Worm (Caenorhabditis elegans): Measurements from ENCODE around the gene F37A4.2.

F37A4.2 gene

DNA sequence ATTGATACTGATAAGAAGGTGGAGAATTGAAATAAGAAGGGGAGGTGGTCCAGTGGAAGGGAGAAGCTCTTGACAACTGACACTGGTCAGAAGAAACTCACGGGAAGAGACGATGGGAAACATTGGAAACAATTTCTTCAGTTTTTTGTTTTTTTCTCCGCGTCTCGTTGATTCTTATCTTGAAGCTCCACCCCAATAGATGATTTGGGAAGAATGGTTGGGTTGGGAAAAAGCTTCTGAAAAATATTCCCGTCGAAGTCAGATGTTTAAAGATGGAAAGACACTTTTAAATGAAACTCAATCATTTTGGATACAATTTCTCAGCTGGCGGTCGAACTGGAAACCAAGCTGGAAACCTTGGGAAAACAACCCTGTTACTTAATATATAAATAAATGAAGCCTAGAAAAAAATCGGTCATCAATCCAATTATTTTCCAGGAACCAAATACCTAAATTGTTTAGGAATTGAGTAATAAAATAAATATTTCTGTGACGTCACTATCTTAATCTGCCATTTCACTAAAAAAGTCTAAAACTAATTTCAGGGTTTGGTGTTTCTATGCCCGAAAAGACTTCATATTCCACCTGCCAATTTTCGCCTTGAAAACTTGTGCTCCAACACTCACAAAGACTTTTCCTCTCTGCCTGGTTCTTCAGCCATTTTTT, 8.1 kb downstream of the F37A4.2 start, which contains the start of the genes Y102E9.5 and odr-4 (continued):
- TF ChIP-seq pqm-1 (tag; optimal IDR thresholded peaks at IDR 0.05) = no peak

ce11 chrIII:6731285-6731684, 9.0 kb downstream of the F37A4.2 start:
- TF ChIP-seq dpl-1 (GFP tag; optimal IDR thresholded peaks at IDR 0.05) (peak in 2 of 3 experiments; percentile 22 to 43), lin-35 (GFP tag; optimal IDR thresholded peaks at IDR 0.05) (peak in 1 of 2 experiments; percentile 51), efl-1 (optimal IDR thresholded peaks at IDR 0.05) (peak in 1 of 2 experiments; percentile 41), efl-1 (GFP tag; optimal IDR thresholded peaks at IDR 0.05 in 1 of 2) (peak; percentile 23 to 94), mef-2 (tag; optimal IDR thresholded peaks at IDR 0.05) (no peak), C16A3.4 (tag; optimal IDR thresholded peaks at IDR 0.05) (no peak), fos-1 (tag; optimal IDR thresholded peaks at IDR 0.05) (no peak), elt-3 (tag; optimal IDR thresholded peaks at IDR 0.05) (peak in 1 of 6 experiments; percentile 12), lsy-2 (tag; optimal IDR thresholded peaks at IDR 0.05) (peak in 1 of 2 experiments; percentile 3)

ce11 chrIII:6734420-6734819, 12.2 kb downstream of the F37A4.2 start, which contains the start of gene Y102E9.3:
TSS of gene Y102E9.3 (minus strand) at chrIII:6734520.
- no peak for TF ChIP-seq ceh-82 (tag; optimal IDR thresholded peaks at IDR 0.05)
- TF ChIP-seq ceh-63 (GFP tag; optimal IDR thresholded peaks at IDR 0.05) = no peak
- TF ChIP-seq nhr-76 (tag; optimal IDR thresholded peaks at IDR 0.05) = no peak
- TF ChIP-seq alr-1 (tag; optimal IDR thresholded peaks at IDR 0.05; ENCODE audit: borderline replicate concordance) = no peak
- no peak for TF ChIP-seq nhr-47 (tag; optimal IDR thresholded peaks at IDR 0.05)
- TF ChIP-seq ztf-4 (tag; optimal IDR thresholded peaks at IDR 0.05) = no peak
- no peak for TF ChIP-seq lin-14 (GFP tag; optimal IDR thresholded peaks at IDR 0.05)
- no peak for TF ChIP-seq nhr-20 (tag; optimal IDR thresholded peaks at IDR 0.05)
- TF ChIP-seq nhr-71 (tag; optimal IDR thresholded peaks at IDR 0.05) = no peak
- TF ChIP-seq grh-1 (GFP tag; IDR thresholded peaks at IDR 0.05) = no peak
- TF ChIP-seq mdl-1 (tag; optimal IDR thresholded peaks at IDR 0.05) = no peak
- no peak for TF ChIP-seq rnt-1 (tag; optimal IDR thresholded peaks at IDR 0.05)
- no peak for TF ChIP-seq mab-9 (GFP tag; IDR thresholded peaks at IDR 0.05)
- no peak for TF ChIP-seq fkh-8 (tag; optimal IDR thresholded peaks at IDR 0.05)
- TF ChIP-seq nhr-28 (tag; optimal IDR thresholded peaks at IDR 0.05) = no peak
- TF ChIP-seq C34B4.2 (tag; optimal IDR thresholded peaks at IDR 0.05) = no peak
- TF ChIP-seq unc-30 (tag; optimal IDR thresholded peaks at IDR 0.05) = no peak
- no peak for TF ChIP-seq ceh-90 (tag; optimal IDR thresholded peaks at IDR 0.05)

- no peak for TF ChIP-seq tlp-1 (tag; optimal IDR thresholded peaks at IDR 0.05)
- TF ChIP-seq efl-1 (optimal IDR thresholded peaks at IDR 0.05) = no peak
- peak in 1 of 2 experiments; percentile 68 for TF ChIP-seq efl-1 (GFP tag; optimal IDR thresholded peaks at IDR 0.05 in 1 of 2)
Observed at ce11 chrIII:6736566-6736965, 14.3 kb downstream of the F37A4.2 start, which contains the start of gene Y102E9.6. TSS of gene Y102E9.6 (minus strand) at chrIII:6736666.

- TF ChIP-seq sox-4 (tag; optimal IDR thresholded peaks at IDR 0.05) (no peak), lir-3 (tag; optimal IDR thresholded peaks at IDR 0.05; ENCODE audit: poor library complexity) (no peak), vab-15 (tag; optimal IDR thresholded peaks at IDR 0.05) (no peak)
Observed at ce11 chrIII:6736971-6737370, 14.7 kb downstream of the F37A4.2 start, which contains the start of gene K07E12.2. TSS of gene K07E12.2 (plus strand) at chrIII:6737271.

ce11 chrIII:6740072-6740471, 17.8 kb downstream of the F37A4.2 start:
- TF ChIP-seq efl-1 (optimal IDR thresholded peaks at IDR 0.05) (no peak), efl-1 (GFP tag; optimal IDR thresholded peaks at IDR 0.05 in 1 of 2) (peak in 1 of 2 experiments; percentile 25), lin-39 (tag; optimal IDR thresholded peaks at IDR 0.05) (no peak), swsn-7 (tag; optimal IDR thresholded peaks at IDR 0.05) (no peak), fkh-4 (tag; optimal IDR thresholded peaks at IDR 0.05; ENCODE audit: borderline replicate concordance) (peak; percentile 76), dsc-1 (tag; optimal IDR thresholded peaks at IDR 0.05) (peak; percentile 91)

All from whole organism, L1 larva.